Fruit fly (Drosophila melanogaster): ENCODE data around the gene CG14841.

Gene CG14841

dm6 chr3R:14262087-14262486 lies at the start of gene CG14841, which contains the start of gene CG14839:
Gene CG14841, minus strand, starts transcription at chr3R:14262418.
Gene CG14839, plus strand, starts transcription at chr3R:14262387.
- TF ChIP-seq Ets65A (GFP tag) (peak; percentile 73), CG33557 (GFP tag; optimal IDR thresholded peaks at IDR 0.05) (no peak)

DNA sequence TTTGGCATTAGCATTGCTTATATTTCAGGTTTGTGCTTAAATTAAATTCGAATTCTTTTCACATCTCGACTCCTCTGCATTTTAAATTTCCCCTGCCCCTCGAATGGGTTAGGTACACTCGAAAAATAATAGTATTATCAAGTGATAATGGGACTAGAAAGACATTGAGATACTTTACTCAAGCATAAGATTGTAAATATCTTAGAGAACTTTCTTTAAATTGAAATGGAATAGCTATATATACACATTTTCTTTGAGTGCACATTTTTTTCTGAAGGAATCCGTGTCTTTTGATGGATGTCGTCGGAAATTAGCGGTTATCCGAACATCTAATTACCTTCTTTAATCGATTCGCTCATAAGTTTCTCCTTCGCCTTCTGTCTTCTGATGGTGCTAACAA lies 48.8 kb upstream of the CG14841 start:
- TF ChIP-seq Poxn (GFP tag; IDR thresholded peaks at IDR 0.05): no peak
- TF ChIP-seq CG9817 (tag; optimal IDR thresholded peaks at IDR 0.05): no peak
- TF ChIP-seq Spps (tag; optimal IDR thresholded peaks at IDR 0.05): no peak
- no peak for TF ChIP-seq CG2199 (GFP tag; IDR thresholded peaks at IDR 0.05)
- TF ChIP-seq NFAT (GFP tag; IDR thresholded peaks at IDR 0.05): no peak
- TF ChIP-seq CG7271 (tag; optimal IDR thresholded peaks at IDR 0.05): no peak
- TF ChIP-seq Hmr (GFP tag; optimal IDR thresholded peaks at IDR 0.05): no peak
- no peak for TF ChIP-seq CG1832 (GFP tag; optimal IDR thresholded peaks at IDR 0.05)
- no peak for TF ChIP-seq CG10959 (GFP tag; IDR thresholded peaks at IDR 0.05)
- TF ChIP-seq Fer1 (GFP tag; optimal IDR thresholded peaks at IDR 0.05): no peak
- TF ChIP-seq exex (tag; optimal IDR thresholded peaks at IDR 0.05): no peak
- peak; percentile 7 for TF ChIP-seq trem (tag; optimal IDR thresholded peaks at IDR 0.05)
- peak; percentile 61; the same call in 1 of the 3 replicates for TF ChIP-seq CG11695 (GFP tag; IDR thresholded peaks at IDR 0.05)
- TF ChIP-seq CG1603 (tag; optimal IDR thresholded peaks at IDR 0.05): no peak
- no peak for TF ChIP-seq shn (GFP tag; optimal IDR thresholded peaks at IDR 0.05)
- no peak for TF ChIP-seq insv (GFP tag; optimal IDR thresholded peaks at IDR 0.05)
- TF ChIP-seq CG18599 (GFP tag; optimal IDR thresholded peaks at IDR 0.05): no peak
- no peak for TF ChIP-seq pros (GFP tag; optimal IDR thresholded peaks at IDR 0.05)
- TF ChIP-seq Dip3 (GFP tag; optimal IDR thresholded peaks at IDR 0.05): peak; percentile 9
- TF ChIP-seq lbe (GFP tag; optimal IDR thresholded peaks at IDR 0.05): no peak
- TF ChIP-seq ewg (GFP tag; optimal IDR thresholded peaks at IDR 0.05): no peak
- no peak for TF ChIP-seq BEAF-32 (GFP tag; optimal IDR thresholded peaks at IDR 0.05)
- TF ChIP-seq CG32532 (GFP tag; IDR thresholded peaks at IDR 0.05): peak; percentile 75
- TF ChIP-seq CG7745 (tag; optimal IDR thresholded peaks at IDR 0.05): no peak
- TF ChIP-seq CG8359 (GFP tag; optimal IDR thresholded peaks at IDR 0.05; ENCODE audit: borderline replicate concordance): no peak
- TF ChIP-seq CG10267 (tag; optimal IDR thresholded peaks at IDR 0.05): peak; percentile 21
- TF ChIP-seq TFAM (GFP tag; optimal IDR thresholded peaks at IDR 0.05): no peak
- no peak for TF ChIP-seq sc (optimal IDR thresholded peaks at IDR 0.05)
- no peak for TF ChIP-seq sc (GFP tag; optimal IDR thresholded peaks at IDR 0.05)
- TF ChIP-seq bowl (GFP tag; IDR thresholded peaks at IDR 0.05): no peak
- no peak for TF ChIP-seq hkb (optimal IDR thresholded peaks at IDR 0.05)
- peak; percentile 45; the same call in 1 of the 2 replicates for TF ChIP-seq hkb (GFP tag; IDR thresholded peaks at IDR 0.05)
- TF ChIP-seq CG2678 (tag; optimal IDR thresholded peaks at IDR 0.05): no peak
- TF ChIP-seq Mrtf (GFP tag; IDR thresholded peaks at IDR 0.05): no peak
- no peak for TF ChIP-seq kay (GFP tag; optimal IDR thresholded peaks at IDR 0.05)
- no peak for TF ChIP-seq chn (GFP tag; optimal IDR thresholded peaks at IDR 0.05)
- TF ChIP-seq Lim3 (GFP tag; IDR thresholded peaks at IDR 0.05): no peak
- TF ChIP-seq CG12769 (tag; optimal IDR thresholded peaks at IDR 0.05): no peak
- peak; percentile 30; the same call in 1 of the 3 replicates for TF ChIP-seq CG17361 (GFP tag; IDR thresholded peaks at IDR 0.05)
- TF ChIP-seq vnd (GFP tag; IDR thresholded peaks at IDR 0.05; ENCODE audit: partially characterized antibody): no peak
- no peak for TF ChIP-seq prd (optimal IDR thresholded peaks at IDR 0.05)
- TF ChIP-seq prd (GFP tag; IDR thresholded peaks at IDR 0.05): peak; percentile 45; the same call in 1 of the 3 replicates
- TF ChIP-seq gro (GFP tag; optimal IDR thresholded peaks at IDR 0.05): peak; percentile 30
- TF ChIP-seq CG3065 (GFP tag; optimal IDR thresholded peaks at IDR 0.05): no peak
- TF ChIP-seq dmrt99B (tag; optimal IDR thresholded peaks at IDR 0.05): no peak
- TF ChIP-seq CG34422 (GFP tag; IDR thresholded peaks at IDR 0.05): peak; percentile 60; the same call in 1 of the 3 replicates
- TF ChIP-seq HLHmδ (GFP tag; optimal IDR thresholded peaks at IDR 0.05): no peak
- no peak for TF ChIP-seq HHEX (GFP tag; optimal IDR thresholded peaks at IDR 0.05)

Measured in whole organism, embryonic.